Worm (Caenorhabditis elegans) whole organism, L4 larva: ENCODE data around the gene btb-7.

Experiments used
- D1046.2 ChIP-seq: fragments of 200-800 bp; sonication (Bioruptor generic); IDR thresholded peaks from 2 replicates; pipeline ENCODE4 v1.3.6; 2022; ENCODE audit warnings: missing genetic modification characterization, missing compliant biosample characterization
- F10B5.3 ChIP-seq: sonication (generic microtip); optimal IDR thresholded peaks from 2 replicates; lab custom pipeline; 2016; ENCODE audit warnings: mild to moderate bottlenecking, missing genetic modification characterization, missing compliant biosample characterization
- F49E8.2 ChIP-seq: sonication (generic microtip); optimal IDR thresholded peaks from 2 replicates; lab custom pipeline; 2016; ENCODE audit warnings: missing compliant biosample characterization, mild to moderate bottlenecking, missing genetic modification characterization, borderline replicate concordance
- R02D3.7 ChIP-seq: fragments of 150-350 bp; sonication (generic microtip); optimal IDR thresholded peaks from 3 replicates; lab custom pipeline; 2014; ENCODE audit warnings: missing biosample characterization, missing genetic modification characterization
- T20F7.1 ChIP-seq: fragments of 200-800 bp; sonication (Bioruptor generic); optimal IDR thresholded peaks from 2 replicates; lab custom pipeline; 2018; ENCODE audit warnings: mild to moderate bottlenecking, missing genetic modification characterization, missing compliant biosample characterization
- T26A8.4 ChIP-seq: fragments of 200-800 bp; sonication (Bioruptor generic); IDR thresholded peaks from 2 replicates; pipeline ENCODE4 v1.3.6; 2022; ENCODE audit warnings: missing genetic modification characterization, missing compliant biosample characterization
- aha-1 ChIP-seq: fragments of 150-350 bp; peaks from one replicate; lab custom pipeline; 2014; ENCODE audit warnings: missing biosample characterization, missing genetic modification characterization
- ama-1 ChIP-seq: fragments of 150-350 bp; optimal IDR thresholded peaks from 2 replicates; lab custom pipeline; 2014; ENCODE audit warnings: inconsistent platforms, mixed read lengths
- ceh-28 ChIP-seq: fragments of 150-350 bp; optimal IDR thresholded peaks from 2 replicates; lab custom pipeline; 2014; ENCODE audit warnings: missing biosample characterization, missing genetic modification reagents, missing genetic modification characterization
- ceh-82 ChIP-seq: sonication (generic microtip); optimal IDR thresholded peaks from 2 replicates; lab custom pipeline; 2017; ENCODE audit warnings: missing biosample characterization, missing genetic modification characterization
- daf-16 ChIP-seq, 3 experiments: sonication (generic microtip); optimal IDR thresholded peaks; 2 replicates each; lab custom pipeline; 2016 to 2017; ENCODE audit warnings: missing genetic modification characterization in 3 of 3, missing genetic modification reagents in 3 of 3, mild to moderate bottlenecking in 2 of 3, missing compliant biosample characterization in 2 of 3, missing biosample characterization in 1 of 3, moderate library complexity in 1 of 3
- daf-8 ChIP-seq: fragments of 200-800 bp; sonication (Bioruptor generic); IDR thresholded peaks from 2 replicates; pipeline ENCODE4 v1.3.6; 2022; ENCODE audit warnings: missing genetic modification characterization, missing compliant biosample characterization
- dmd-6 ChIP-seq: fragments of 200-800 bp; sonication (Bioruptor generic); IDR thresholded peaks from 2 replicates; pipeline ENCODE4 v1.3.6; 2022; ENCODE audit warnings: missing genetic modification reagents, missing genetic modification characterization, missing compliant biosample characterization
- duxl-1 ChIP-seq: sonication (generic microtip); optimal IDR thresholded peaks from 2 replicates; lab custom pipeline; 2016; ENCODE audit warnings: mild to moderate bottlenecking, missing genetic modification characterization, moderate library complexity, missing compliant biosample characterization; ENCODE audit not compliant: poor library complexity
- egl-27 ChIP-seq: sonication (generic microtip); optimal IDR thresholded peaks from 3 replicates; lab custom pipeline; 2017; ENCODE audit warnings: missing biosample characterization, missing genetic modification reagents, missing genetic modification characterization
- fos-1 ChIP-seq: fragments of 150-350 bp; optimal IDR thresholded peaks from 2 replicates; lab custom pipeline; 2014; ENCODE audit warnings: missing biosample characterization, missing genetic modification characterization
- gei-8 ChIP-seq: fragments of 200-800 bp; sonication (Bioruptor generic); optimal IDR thresholded peaks from 2 replicates; lab custom pipeline; 2018; ENCODE audit warnings: mild to moderate bottlenecking, missing genetic modification characterization, missing compliant biosample characterization
- hlh-11 ChIP-seq: fragments of 200-800 bp; sonication (Bioruptor generic); optimal IDR thresholded peaks from 2 replicates; lab custom pipeline; 2018; ENCODE audit warnings: mild to moderate bottlenecking, missing genetic modification characterization, missing compliant biosample characterization
- hmg-1.1 ChIP-seq: fragments of 200-800 bp; sonication (Bioruptor generic); IDR thresholded peaks from 2 replicates; pipeline ENCODE4 v1.3.6; 2022; ENCODE audit warnings: missing genetic modification reagents, missing genetic modification characterization, missing compliant biosample characterization
- lin-29 ChIP-seq: fragments of 200-800 bp; sonication (Bioruptor generic); IDR thresholded peaks from 2 replicates; pipeline ENCODE4 v1.3.6; 2022; ENCODE audit warnings: missing genetic modification reagents, missing genetic modification characterization, missing compliant biosample characterization
- lsy-2 ChIP-seq, 2 experiments: fragments of 150-350 bp in 1 of 2; sonication (generic microtip) in 1 of 2; optimal IDR thresholded peaks; 2 replicates each; lab custom pipeline; 2014 to 2017; ENCODE audit warnings: missing biosample characterization in 2 of 2, missing genetic modification characterization in 2 of 2
- madf-5 ChIP-seq, 2 experiments: fragments of 200-800 bp; sonication (Bioruptor generic); IDR thresholded peaks; 2 replicates each; pipeline ENCODE4 v1.3.6; 2022; ENCODE audit warnings: missing compliant biosample characterization in 2 of 2, missing genetic modification characterization in 2 of 2
- mdl-1 ChIP-seq, 2 experiments: fragments of 150-350 bp in 1 of 2; sonication (generic microtip) in 1 of 2; optimal IDR thresholded peaks; 2 replicates each; lab custom pipeline; 2014 to 2017; ENCODE audit warnings: missing biosample characterization in 2 of 2, missing genetic modification characterization in 2 of 2
- mes-2 ChIP-seq: sonication (generic microtip); optimal IDR thresholded peaks from 2 replicates; lab custom pipeline; 2016; ENCODE audit warnings: missing genotype, mild to moderate bottlenecking, missing genetic modification characterization, missing compliant biosample characterization; ENCODE audit not compliant: poor library complexity, severe bottlenecking
- nhr-237 ChIP-seq: sonication (generic microtip); optimal IDR thresholded peaks from 2 replicates; lab custom pipeline; 2017; ENCODE audit warnings: missing biosample characterization, missing genetic modification characterization
- nhr-28 ChIP-seq: fragments of 150-350 bp; optimal IDR thresholded peaks from 2 replicates; lab custom pipeline; 2014; ENCODE audit warnings: missing biosample characterization, missing genetic modification characterization
- nhr-42 ChIP-seq: fragments of 200-800 bp; sonication (Bioruptor generic); IDR thresholded peaks from 2 replicates; pipeline ENCODE4 v1.3.6; 2022; ENCODE audit warnings: missing genetic modification characterization, missing compliant biosample characterization
- nhr-76 ChIP-seq: fragments of 150-350 bp; optimal IDR thresholded peaks from 2 replicates; lab custom pipeline; 2014; ENCODE audit warnings: missing biosample characterization, missing genetic modification characterization
- pha-4 ChIP-seq, 2 experiments: fragments of 150-350 bp in 1 of 2; fragments of 200-800 bp in 1 of 2; sonication (Bioruptor generic) in 1 of 2; IDR thresholded peaks in 1 of 2; optimal IDR thresholded peaks in 1 of 2; 2 replicates each; pipeline versions ENCODE4 v1.3.6 to Lab custom; 2014 to 2022; ENCODE audit warnings: missing genetic modification characterization in 2 of 2, missing genetic modification reagents in 2 of 2, missing biosample characterization in 1 of 2, missing compliant biosample characterization in 1 of 2
- php-3 ChIP-seq: fragments of 200-800 bp; sonication (Bioruptor generic); IDR thresholded peaks from 2 replicates; pipeline ENCODE4 v1.3.6; 2022; ENCODE audit warnings: missing genetic modification reagents, missing genetic modification characterization, missing compliant biosample characterization
- pqm-1 ChIP-seq: sonication (generic microtip); optimal IDR thresholded peaks from 2 replicates; lab custom pipeline; 2017; ENCODE audit warnings: missing biosample characterization, missing genetic modification characterization
- rbr-2 ChIP-seq: sonication (generic microtip); optimal IDR thresholded peaks from 2 replicates; lab custom pipeline; 2016; ENCODE audit warnings: missing genotype, missing genetic modification characterization, missing compliant biosample characterization
- snpc-4 ChIP-seq: fragments of 150-350 bp; optimal IDR thresholded peaks from 2 replicates; lab custom pipeline; 2014; ENCODE audit warnings: missing biosample characterization, missing genetic modification characterization
- spr-1 ChIP-seq: sonication (generic microtip); optimal IDR thresholded peaks from 2 replicates; lab custom pipeline; 2016; ENCODE audit warnings: mild to moderate bottlenecking, missing genetic modification characterization, missing compliant biosample characterization
- unc-39 ChIP-seq: sonication (generic microtip); optimal IDR thresholded peaks from 2 replicates; lab custom pipeline; 2017; ENCODE audit warnings: missing biosample characterization, missing genetic modification characterization
- unc-62 ChIP-seq, 3 experiments: fragments of 150-350 bp in 1 of 3; sonication (generic microtip); optimal IDR thresholded peaks in 2 of 3; peaks in 1 of 3; 1 replicate in 1 of 3; 2 replicates in 2 of 3; lab custom pipeline; 2014 to 2017; ENCODE audit warnings: missing biosample characterization in 3 of 3, missing genetic modification characterization in 3 of 3, missing genetic modification reagents in 3 of 3, missing genotype in 1 of 3

Gene btb-7

ce11 chrII:1722394-1722793 is 9.4 kb downstream of the btb-7 start, which contains the start of the genes fbxb-5 and btb-8:
Gene fbxb-5 (minus strand): TSS chrII:1722494.
Gene btb-8 (plus strand): TSS chrII:1722770.
- TF ChIP-seq T20F7.1 (GFP tag; lab: Kevin White, UChicago), result no peak

ce11 chrII:1724314-1724713 is 11.3 kb downstream of the btb-7 start, which contains the start of gene fbxb-11:
Gene fbxb-11 (plus strand): TSS chrII:1724614.
- TF ChIP-seq ceh-28 (no peak), lsy-2 (tag; optimal IDR thresholded peaks at IDR 0.05; lab: Kevin White, UChicago) (no peak), lin-29 (GFP tag; lab: Robert Waterston, UW) (no peak)

ce11 chrII:1725735-1726134 is 12.7 kb downstream of the btb-7 start, which contains the start of gene F45C12.17:
Gene F45C12.17 (plus strand): TSS chrII:1726111.
- TF ChIP-seq aha-1 (peak; percentile 60), nhr-42 (GFP tag; lab: Robert Waterston, UW) (no peak), egl-27 (tag; lab: Kevin White, UChicago) (no peak), gei-8 (no peak), unc-62 (GFP tag; optimal IDR thresholded peaks at IDR 0.05 in 1 of 2; lab: Kevin White, UChicago) (peak in 1 of 2 experiments; percentile 63), unc-62 (tag; optimal IDR thresholded peaks at IDR 0.05; lab: Kevin White, UChicago) (no peak)

- TF ChIP-seq hmg-1.1 (GFP tag; lab: Robert Waterston, UW) (no peak), daf-8 (GFP tag; lab: Robert Waterston, UW) (no peak), mes-2 (tag; lab: Kevin White, UChicago) (no peak), dmd-6 (GFP tag; lab: Robert Waterston, UW) (peak; percentile 72), nhr-76 (tag; lab: Kevin White, UChicago) (no peak), mdl-1 (tag; optimal IDR thresholded peaks at IDR 0.05; lab: Kevin White, UChicago) (no peak), F49E8.2 (no peak), pqm-1 (peak; percentile 96), hlh-11 (tag; lab: Kevin White, UChicago) (peak; percentile 51), ceh-82 (tag; lab: Kevin White, UChicago) (no peak), nhr-237 (no peak), daf-16 (GFP tag; optimal IDR thresholded peaks at IDR 0.05; lab: Kevin White, UChicago) (no peak), daf-16 (tag; optimal IDR thresholded peaks at IDR 0.05; lab: Kevin White, UChicago) (peak; percentile 58), pha-4 (GFP tag; IDR thresholded peaks at IDR 0.05; lab: Robert Waterston, UW) (no peak), pha-4 (tag; optimal IDR thresholded peaks at IDR 0.05; lab: Kevin White, UChicago) (no peak), aha-1 (peak; percentile 9), php-3 (GFP tag; lab: Robert Waterston, UW) (0 out of 2 replicates have a peak, but pooled peaks have one; percentile 11), snpc-4 (no peak), spr-1 (no peak), F10B5.3 (tag; lab: Kevin White, UChicago) (no peak), D1046.2 (GFP tag; lab: Robert Waterston, UW) (no peak), duxl-1 (tag; lab: Kevin White, UChicago) (peak; percentile 4), nhr-28 (tag; lab: Kevin White, UChicago) (peak; percentile 84), unc-39 (no peak), rbr-2 (tag; lab: Kevin White, UChicago) (no peak), madf-5 (GFP tag; IDR thresholded peaks at IDR 0.05; lab: Robert Waterston, UW) (no peak), fos-1 (tag; lab: Kevin White, UChicago) (no peak), R02D3.7 (tag; lab: Kevin White, UChicago) (no peak), ama-1 (lab: Kevin White, UChicago) (no peak), nhr-42 (GFP tag; lab: Robert Waterston, UW) (no peak), T26A8.4 (GFP tag; lab: Robert Waterston, UW) (no peak)
These were observed 15.2 kb downstream of the btb-7 start, which contains the start of gene btb-9 for ce11 chrII:1728253-1728652. Gene btb-9 (plus strand): TSS chrII:1728506.
